Fruit fly (Drosophila melanogaster) Kc167 (cell line): ENCODE measurements around the gene CG12689.

ENCODE experiments used
- h ChIP-seq: fragments of >200 bp; optimal IDR thresholded peaks from 3 replicates; lab custom pipeline; 2018; ENCODE audit warnings: missing external identifiers
- insv ChIP-seq: fragments of >200 bp; optimal IDR thresholded peaks from 3 replicates; lab custom pipeline; 2018; ENCODE audit warnings: missing external identifiers
- psq ChIP-seq: fragments of >200 bp; optimal IDR thresholded peaks from 2 replicates; lab custom pipeline; 2017; ENCODE audit warnings: missing external identifiers

DNA sequence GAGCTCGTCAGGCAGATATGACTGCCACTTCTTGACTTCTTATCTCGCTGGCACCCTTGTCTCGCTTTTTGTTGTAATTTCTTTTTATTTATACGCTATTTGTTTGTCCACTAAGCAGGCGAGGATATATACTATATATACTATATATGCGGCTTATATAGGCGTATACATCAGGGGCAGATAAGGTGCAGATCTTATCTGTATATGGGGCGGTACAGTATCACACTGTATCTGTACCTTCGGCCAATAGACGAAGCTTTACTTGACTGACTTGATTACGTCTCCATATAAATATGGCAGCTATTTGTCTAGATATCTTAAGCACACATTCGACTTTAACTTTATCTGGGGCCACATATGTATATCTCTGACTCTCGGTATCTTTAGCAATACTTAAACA, 45.4 kb upstream of the CG12689 start:
- TF ChIP-seq psq (no peak), h (no peak), insv (lab: Kevin White, UChicago) (no peak)
